Worm (Caenorhabditis elegans) whole organism, early embryonic: Measurements from ENCODE around the gene R53.5.

Source experiments
- F13C5.2 ChIP-seq: sonication (generic microtip); optimal IDR thresholded peaks from 2 replicates; lab custom pipeline; 2017; ENCODE audit warnings: mild to moderate bottlenecking, missing genetic modification characterization, inconsistent platforms, missing compliant biosample characterization
- aly-1 ChIP-seq: sonication (generic microtip); optimal IDR thresholded peaks from 2 replicates; lab custom pipeline; 2016; ENCODE audit warnings: missing genetic modification characterization, missing compliant biosample characterization
- ama-1 ChIP-seq: fragments of 150-350 bp; optimal IDR thresholded peaks from 2 replicates; lab custom pipeline; 2014
- ceh-36 ChIP-seq: sonication (generic microtip); optimal IDR thresholded peaks from 2 replicates; lab custom pipeline; 2016; ENCODE audit warnings: missing genetic modification characterization, inconsistent platforms, missing compliant biosample characterization
- ets-7 ChIP-seq: sonication (generic microtip); optimal IDR thresholded peaks from 2 replicates; lab custom pipeline; 2016; ENCODE audit warnings: missing genotype, missing genetic modification characterization, missing compliant biosample characterization
- flt-1 ChIP-seq: fragments of 200-800 bp; sonication (Bioruptor generic); IDR thresholded peaks from 2 replicates; pipeline ENCODE4 v1.3.6; 2022; ENCODE audit warnings: missing genetic modification characterization, missing compliant biosample characterization
- hmg-4 ChIP-seq: fragments of 200-800 bp; sonication (Bioruptor generic); optimal IDR thresholded peaks from 2 replicates; lab custom pipeline; 2018; ENCODE audit warnings: mild to moderate bottlenecking, missing genetic modification characterization, missing compliant biosample characterization
- hnd-1 ChIP-seq: sonication (generic microtip); optimal IDR thresholded peaks from 2 replicates; lab custom pipeline; 2016; ENCODE audit warnings: missing genetic modification characterization, missing compliant biosample characterization
- pes-1 ChIP-seq: fragments of 200-800 bp; sonication (Bioruptor generic); IDR thresholded peaks from 2 replicates; pipeline ENCODE4 v1.3.6; 2022; ENCODE audit warnings: missing genetic modification reagents, missing genetic modification characterization, missing compliant biosample characterization
- scrt-1 ChIP-seq: fragments of 200-800 bp; sonication (Bioruptor generic); IDR thresholded peaks from 2 replicates; pipeline ENCODE4 v1.3.6; 2022; ENCODE audit warnings: missing genetic modification characterization, missing compliant biosample characterization
- sea-1 ChIP-seq: fragments of 200-800 bp; sonication (Bioruptor generic); conservative IDR thresholded peaks from 2 replicates; pipeline ENCODE4 v1.3.6; 2022; ENCODE audit warnings: missing genetic modification characterization, missing compliant biosample characterization
- tbx-11 ChIP-seq: fragments of 200-800 bp; sonication (Bioruptor generic); IDR thresholded peaks from 2 replicates; pipeline ENCODE4 v1.3.6; 2022; ENCODE audit warnings: missing genetic modification characterization, missing compliant biosample characterization
- tbx-37 ChIP-seq: fragments of 200-800 bp; sonication (Bioruptor generic); conservative IDR thresholded peaks from 2 replicates; pipeline ENCODE4 v1.3.6; 2022; ENCODE audit warnings: missing genetic modification reagents, missing genetic modification characterization, missing compliant biosample characterization
- tra-4 ChIP-seq: sonication (generic microtip); optimal IDR thresholded peaks from 2 replicates; lab custom pipeline; 2017; ENCODE audit warnings: missing genetic modification characterization, missing compliant biosample characterization

DNA sequence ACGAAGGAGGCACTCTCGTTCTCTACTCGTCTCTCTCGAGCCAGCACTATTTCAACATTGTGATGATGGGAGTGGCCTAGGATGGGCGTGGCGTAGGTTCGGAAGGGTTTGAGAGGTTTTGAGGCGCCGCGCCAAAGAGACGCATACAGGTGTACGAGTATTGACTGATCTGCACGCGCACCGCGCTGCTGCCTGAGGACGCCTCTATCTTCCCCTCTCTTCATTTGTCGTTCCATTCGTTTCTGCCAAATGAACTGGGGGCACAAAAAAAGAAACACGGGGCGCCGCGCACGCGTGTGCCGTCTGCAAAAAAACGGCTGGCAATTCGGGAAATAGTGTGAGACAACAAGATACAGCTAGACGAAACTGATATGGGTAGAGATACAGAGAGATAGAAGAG lies 45.7 kb upstream of the R53.5 start, which contains the start of gene lec-2:
- TF ChIP-seq hmg-4 (GFP tag; lab: Kevin White, UChicago), result no peak
- no peak for TF ChIP-seq flt-1 (GFP tag; lab: Robert Waterston, UW)
- TF ChIP-seq tbx-11 (GFP tag; lab: Robert Waterston, UW), result no peak
- TF ChIP-seq hnd-1 (tag; lab: Kevin White, UChicago), result no peak
- TF ChIP-seq ama-1 (lab: Kevin White, UChicago), result no peak
- TF ChIP-seq pes-1 (GFP tag; lab: Robert Waterston, UW), result no peak
- no peak for TF ChIP-seq ceh-36 (tag; lab: Kevin White, UChicago)
- TF ChIP-seq scrt-1, result no peak
- TF ChIP-seq F13C5.2 (tag; lab: Kevin White, UChicago), result no peak
- no peak for TF ChIP-seq tra-4 (tag; lab: Kevin White, UChicago)
- peak; percentile 0 for TF ChIP-seq aly-1 (tag; lab: Kevin White, UChicago)
- TF ChIP-seq sea-1, result no peak
- no peak for TF ChIP-seq ets-7 (tag; lab: Kevin White, UChicago)
- TF ChIP-seq tbx-37 (GFP tag; lab: Robert Waterston, UW), result no peak
